Fruit fly (Drosophila melanogaster) S2 (cell line): ENCODE results near the gene CG3176.

Experiments
- CG8478 ChIP-seq: fragments of >200 bp; optimal IDR thresholded peaks from 2 replicates; lab custom pipeline; 2018
- CTCF ChIP-seq, 2 experiments: fragments of >200 bp; optimal IDR thresholded peaks; 2 replicates each; lab custom pipeline; 2018

- TF ChIP-seq CG8478 (lab: Kevin White, UChicago) (no peak), CTCF (optimal IDR thresholded peaks at IDR 0.05; lab: Kevin White, UChicago) (no peak)
These were observed 12.4 kb upstream of the CG3176 start, which contains the start of gene Cyp4g1 for dm6 chrX:469235-469634.
